Fruit fly (Drosophila melanogaster): ENCODE results near the gene CG43445.

DNA sequence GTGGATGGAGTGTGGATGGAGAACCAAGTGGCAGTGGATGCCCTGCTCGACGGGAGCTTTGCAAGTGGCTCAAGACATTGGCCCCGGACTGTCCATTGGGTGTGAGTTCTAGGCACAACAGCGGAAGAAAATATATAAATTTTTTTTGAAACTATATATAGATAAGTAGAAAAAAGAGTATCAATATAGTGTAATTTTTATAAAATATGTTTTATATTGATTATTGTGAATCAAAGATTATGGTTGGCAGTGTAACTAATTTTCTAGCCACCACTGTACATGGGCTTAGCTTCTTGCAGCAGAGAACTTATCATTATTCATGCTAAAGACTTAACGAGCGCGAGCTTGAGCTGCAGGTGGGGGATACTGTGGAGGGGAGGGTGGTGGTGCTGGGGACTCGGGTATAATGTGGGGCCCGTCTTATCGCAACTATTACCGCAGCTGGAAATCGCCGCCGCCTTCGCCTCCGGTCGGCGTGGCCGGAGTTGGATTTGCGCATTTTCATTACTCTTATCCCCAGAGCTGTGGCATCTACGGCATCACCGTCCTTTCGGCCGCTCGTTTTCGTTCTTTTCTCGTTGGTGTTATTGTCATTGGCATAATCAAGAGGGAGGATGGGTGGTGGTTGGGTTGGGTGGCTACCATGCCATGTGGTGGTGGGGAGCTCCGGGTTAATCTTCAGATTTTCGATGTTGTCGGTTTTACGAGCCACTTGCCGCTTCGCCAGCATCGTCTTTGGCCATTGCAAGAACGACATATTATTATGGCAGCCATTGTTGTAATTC is 49.1 kb upstream of the CG43445 start:
- TF ChIP-seq ttk (optimal IDR thresholded peaks at IDR 0.05): no peak
- TF ChIP-seq Sin3A (optimal IDR thresholded peaks at IDR 0.05): no peak
- TF ChIP-seq h (optimal IDR thresholded peaks at IDR 0.05): no peak
